Worm (Caenorhabditis elegans) whole organism, young adult: ENCODE data around the gene osm-1.

Experiments used
- F55B11.4 ChIP-seq: sonication (generic microtip); optimal IDR thresholded peaks from 2 replicates; lab custom pipeline; 2016; ENCODE audit warnings: missing compliant biosample characterization, missing genetic modification characterization, borderline replicate concordance; ENCODE audit not compliant: insufficient read depth
- ceh-58 ChIP-seq: fragments of 200-800 bp; sonication (Bioruptor generic); IDR thresholded peaks from 2 replicates; pipeline ENCODE4 v1.3.6; 2022; ENCODE audit warnings: missing genetic modification characterization, missing compliant biosample characterization
- sdz-38 ChIP-seq: sonication (generic microtip); optimal IDR thresholded peaks from 2 replicates; lab custom pipeline; 2016; ENCODE audit warnings: missing genotype, missing genetic modification characterization, missing compliant biosample characterization
- ztf-18 ChIP-seq: sonication (generic microtip); optimal IDR thresholded peaks from 2 replicates; lab custom pipeline; 2016; ENCODE audit warnings: missing genotype, mild to moderate bottlenecking, missing genetic modification characterization, missing compliant biosample characterization

DNA sequence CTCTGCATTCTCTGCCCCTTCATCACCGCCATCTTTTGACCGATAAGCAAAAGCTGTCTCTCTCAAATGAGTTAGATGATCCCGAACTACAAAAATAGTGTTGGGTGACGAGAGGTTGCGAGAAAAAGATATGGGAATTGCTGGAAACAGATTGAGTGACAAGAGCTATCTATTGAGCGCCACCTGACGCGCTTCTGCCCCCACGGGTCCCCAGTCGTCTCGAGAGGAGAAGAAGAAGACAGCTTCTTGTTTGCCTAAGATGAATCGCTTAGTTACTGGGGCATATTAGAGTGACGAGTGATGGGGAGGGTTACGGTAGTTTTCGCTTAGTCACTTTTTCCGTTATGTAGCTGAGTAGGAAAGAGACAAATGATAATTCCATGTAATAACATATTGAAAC is 5.9 kb upstream of the osm-1 start:
- TF ChIP-seq F55B11.4 (tag; lab: Kevin White, UChicago) (no peak), ztf-18 (tag; lab: Kevin White, UChicago) (no peak), sdz-38 (tag; lab: Kevin White, UChicago) (no peak), ceh-58 (no peak)
